Worm (Caenorhabditis elegans) whole organism, late embryonic: ENCODE measurements around the gene jnk-1.
A peak's percentile ranks its signal among the peaks of the same experiment; 100 is the strongest.

ENCODE experiments used
- C38D4.7 ChIP-seq: fragments of 200-800 bp; sonication (Bioruptor generic); optimal IDR thresholded peaks from 2 replicates; lab custom pipeline; 2018; ENCODE audit warnings: mild to moderate bottlenecking, missing genetic modification characterization, moderate library complexity, missing compliant biosample characterization
- F13H6.1 ChIP-seq: sonication (generic microtip); optimal IDR thresholded peaks from 2 replicates; lab custom pipeline; 2016; ENCODE audit warnings: missing genetic modification characterization, missing compliant biosample characterization
- K09A11.1 ChIP-seq: sonication (generic microtip); optimal IDR thresholded peaks from 2 replicates; lab custom pipeline; 2017; ENCODE audit warnings: antibody characterized with exemption, mild to moderate bottlenecking, missing genetic modification characterization, missing compliant biosample characterization; ENCODE audit not compliant: insufficient read depth
- T23F11.4 ChIP-seq: fragments of 200-800 bp; sonication (Bioruptor generic); optimal IDR thresholded peaks from 2 replicates; lab custom pipeline; 2018; ENCODE audit warnings: mild to moderate bottlenecking, missing genetic modification characterization, missing compliant biosample characterization
- ahr-1 ChIP-seq: sonication (generic microtip); optimal IDR thresholded peaks from 2 replicates; lab custom pipeline; 2016; ENCODE audit warnings: missing genetic modification characterization, missing compliant biosample characterization
- ama-1 ChIP-seq: fragments of 150-350 bp; optimal IDR thresholded peaks from 2 replicates; lab custom pipeline; 2014
- ceh-14 ChIP-seq: sonication (generic microtip); optimal IDR thresholded peaks from 2 replicates; lab custom pipeline; 2016; ENCODE audit warnings: missing genotype, missing genetic modification characterization, missing compliant biosample characterization
- ceh-18 ChIP-seq: sonication (generic microtip); optimal IDR thresholded peaks from 2 replicates; lab custom pipeline; 2016; ENCODE audit warnings: missing genetic modification characterization, missing compliant biosample characterization
- ceh-19 ChIP-seq: fragments of 200-800 bp; sonication (Bioruptor generic); optimal IDR thresholded peaks from 2 replicates; lab custom pipeline; 2018; ENCODE audit warnings: mild to moderate bottlenecking, missing genetic modification characterization, missing compliant biosample characterization
- ceh-2 ChIP-seq: sonication (generic microtip); optimal IDR thresholded peaks from 2 replicates; lab custom pipeline; 2016; ENCODE audit warnings: missing genotype, missing genetic modification characterization, missing compliant biosample characterization
- ceh-22 ChIP-seq: sonication (generic microtip); optimal IDR thresholded peaks from 2 replicates; lab custom pipeline; 2017; ENCODE audit warnings: missing biosample characterization, missing genetic modification characterization
- ceh-30 ChIP-seq: fragments of 150-350 bp; optimal IDR thresholded peaks from 2 replicates; lab custom pipeline; 2014; ENCODE audit warnings: missing biosample characterization, missing genetic modification characterization
- ceh-31 ChIP-seq: sonication (generic microtip); optimal IDR thresholded peaks from 2 replicates; lab custom pipeline; 2016; ENCODE audit warnings: missing genetic modification characterization, missing compliant biosample characterization
- ceh-45 ChIP-seq: fragments of 200-800 bp; sonication (Bioruptor generic); IDR thresholded peaks from 2 replicates; pipeline ENCODE4 v1.3.6; 2022; ENCODE audit warnings: missing genetic modification reagents, missing genetic modification characterization, missing compliant biosample characterization
- ceh-48 ChIP-seq: sonication (generic microtip); optimal IDR thresholded peaks from 2 replicates; lab custom pipeline; 2016; ENCODE audit warnings: missing genetic modification characterization, inconsistent platforms, missing compliant biosample characterization
- ceh-6 ChIP-seq: fragments of 200-800 bp; sonication (Bioruptor generic); optimal IDR thresholded peaks from 2 replicates; lab custom pipeline; 2018; ENCODE audit warnings: mild to moderate bottlenecking, missing genetic modification characterization, missing compliant biosample characterization
- ceh-9 ChIP-seq: sonication (generic microtip); optimal IDR thresholded peaks from 2 replicates; lab custom pipeline; 2016; ENCODE audit warnings: mild to moderate bottlenecking, missing genetic modification characterization, inconsistent platforms, missing compliant biosample characterization
- dve-1 ChIP-seq: sonication (generic microtip); optimal IDR thresholded peaks from 2 replicates; lab custom pipeline; 2017; ENCODE audit warnings: antibody characterized with exemption, mild to moderate bottlenecking, missing genetic modification characterization, missing compliant biosample characterization
- elt-2 ChIP-seq: sonication (generic microtip); optimal IDR thresholded peaks from 2 replicates; lab custom pipeline; 2016; ENCODE audit warnings: missing genetic modification reagents, missing genetic modification characterization, missing compliant biosample characterization
- ets-4 ChIP-seq: sonication (generic microtip); optimal IDR thresholded peaks from 2 replicates; lab custom pipeline; 2016; ENCODE audit warnings: missing genetic modification characterization, missing compliant biosample characterization
- eyg-1 ChIP-seq: sonication (generic microtip); optimal IDR thresholded peaks from 2 replicates; lab custom pipeline; 2016; ENCODE audit warnings: missing genotype, missing genetic modification characterization, missing compliant biosample characterization
- fkh-6 ChIP-seq: sonication (generic microtip); optimal IDR thresholded peaks from 2 replicates; lab custom pipeline; 2016; ENCODE audit warnings: missing genetic modification characterization, missing compliant biosample characterization
- hlh-13 ChIP-seq: fragments of 200-800 bp; sonication (Bioruptor generic); optimal IDR thresholded peaks from 2 replicates; lab custom pipeline; 2018; ENCODE audit warnings: mild to moderate bottlenecking, missing genetic modification characterization, missing compliant biosample characterization
- hlh-15 ChIP-seq: sonication (generic microtip); optimal IDR thresholded peaks from 2 replicates; lab custom pipeline; 2016; ENCODE audit warnings: missing genetic modification characterization, missing compliant biosample characterization
- madf-2 ChIP-seq: sonication (generic microtip); optimal IDR thresholded peaks from 2 replicates; lab custom pipeline; 2017; ENCODE audit warnings: missing genetic modification characterization, missing compliant biosample characterization
- nfya-1 ChIP-seq: sonication (generic microtip); optimal IDR thresholded peaks from 2 replicates; lab custom pipeline; 2017; ENCODE audit warnings: missing genetic modification characterization, mild to moderate bottlenecking, missing compliant biosample characterization, antibody characterized with exemption, moderate library complexity
- nhr-232 ChIP-seq: sonication (generic microtip); optimal IDR thresholded peaks from 2 replicates; lab custom pipeline; 2016; ENCODE audit warnings: missing genetic modification characterization, missing compliant biosample characterization
- npax-4 ChIP-seq: sonication (generic microtip); optimal IDR thresholded peaks from 2 replicates; lab custom pipeline; 2016; ENCODE audit warnings: missing genetic modification characterization, missing compliant biosample characterization
- odd-2 ChIP-seq: sonication (generic microtip); optimal IDR thresholded peaks from 2 replicates; lab custom pipeline; 2017; ENCODE audit warnings: antibody characterized with exemption, mild to moderate bottlenecking, missing genetic modification characterization, missing compliant biosample characterization
- pag-3 ChIP-seq: sonication (generic microtip); optimal IDR thresholded peaks from 2 replicates; lab custom pipeline; 2016; ENCODE audit warnings: missing compliant biosample characterization, missing genetic modification characterization, borderline replicate concordance
- pat-9 ChIP-seq: fragments of 200-800 bp; sonication (Bioruptor generic); optimal IDR thresholded peaks from 2 replicates; lab custom pipeline; 2018; ENCODE audit warnings: mild to moderate bottlenecking, missing genetic modification characterization, moderate library complexity, missing compliant biosample characterization
- pha-2 ChIP-seq: sonication (generic microtip); optimal IDR thresholded peaks from 2 replicates; lab custom pipeline; 2017; ENCODE audit warnings: mild to moderate bottlenecking, missing genetic modification characterization, missing compliant biosample characterization
- pha-4 ChIP-seq: fragments of 150-350 bp; optimal IDR thresholded peaks from 2 replicates; lab custom pipeline; 2018; ENCODE audit warnings: missing biosample characterization, missing genetic modification reagents, missing genetic modification characterization
- pros-1 ChIP-seq: fragments of 150-350 bp; optimal IDR thresholded peaks from 2 replicates; lab custom pipeline; 2014; ENCODE audit warnings: missing biosample characterization, missing genetic modification reagents, missing genetic modification characterization
- sdc-2 ChIP-seq: sonication (generic microtip); optimal IDR thresholded peaks from 2 replicates; lab custom pipeline; 2016; ENCODE audit warnings: missing genotype, missing genetic modification characterization, missing compliant biosample characterization
- syd-9 ChIP-seq: sonication (generic microtip); optimal IDR thresholded peaks from 2 replicates; lab custom pipeline; 2016; ENCODE audit warnings: mild to moderate bottlenecking, missing genetic modification characterization, moderate library complexity, missing compliant biosample characterization
- tbx-2 ChIP-seq: sonication (generic microtip); optimal IDR thresholded peaks from 2 replicates; lab custom pipeline; 2016; ENCODE audit warnings: missing genetic modification characterization, missing compliant biosample characterization
- unc-42 ChIP-seq: sonication (generic microtip); optimal IDR thresholded peaks from 2 replicates; lab custom pipeline; 2016; ENCODE audit warnings: missing genotype, missing genetic modification characterization, missing compliant biosample characterization
- unc-55 ChIP-seq: sonication (generic microtip); optimal IDR thresholded peaks from 2 replicates; lab custom pipeline; 2017; ENCODE audit warnings: missing biosample characterization, missing genetic modification reagents, missing genetic modification characterization
- unc-86 ChIP-seq: sonication (generic microtip); optimal IDR thresholded peaks from 2 replicates; lab custom pipeline; 2016; ENCODE audit warnings: missing genetic modification characterization, missing compliant biosample characterization
- ztf-16 ChIP-seq: sonication (generic microtip); optimal IDR thresholded peaks from 2 replicates; lab custom pipeline; 2017; ENCODE audit warnings: missing genetic modification characterization, missing compliant biosample characterization

jnk-1 gene

DNA sequence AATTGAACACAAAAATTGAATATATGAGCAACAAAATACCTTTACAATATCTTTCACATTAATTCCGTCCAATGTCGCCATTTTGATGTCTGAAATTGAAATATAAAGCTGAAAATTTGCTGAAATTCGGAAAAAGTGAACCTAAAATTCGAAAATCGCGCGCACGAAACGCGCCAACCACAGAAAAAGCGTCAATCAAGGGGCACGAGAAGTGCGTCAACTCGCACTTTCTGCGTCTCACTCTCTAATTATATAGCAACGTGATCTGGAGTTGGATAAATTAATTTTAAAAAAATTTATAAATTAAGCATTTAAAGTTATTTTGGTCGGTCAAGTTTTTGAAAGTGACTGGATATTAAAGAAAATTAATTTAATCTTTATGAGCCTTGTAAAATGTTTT is 38.1 kb upstream of the jnk-1 start, which contains the start of gene ruvb-2 (continued):
- TF ChIP-seq pha-2 (no peak), unc-42 (tag; lab: Kevin White, UChicago) (peak; percentile 77), pha-4 (tag; lab: Kevin White, UChicago) (no peak), ahr-1 (tag; lab: Kevin White, UChicago) (no peak), dve-1 (no peak), nhr-232 (no peak), hlh-15 (tag; lab: Kevin White, UChicago) (no peak), ceh-2 (tag; lab: Kevin White, UChicago) (no peak), hlh-13 (GFP tag; lab: Kevin White, UChicago) (no peak), fkh-6 (tag; lab: Kevin White, UChicago) (no peak)

DNA sequence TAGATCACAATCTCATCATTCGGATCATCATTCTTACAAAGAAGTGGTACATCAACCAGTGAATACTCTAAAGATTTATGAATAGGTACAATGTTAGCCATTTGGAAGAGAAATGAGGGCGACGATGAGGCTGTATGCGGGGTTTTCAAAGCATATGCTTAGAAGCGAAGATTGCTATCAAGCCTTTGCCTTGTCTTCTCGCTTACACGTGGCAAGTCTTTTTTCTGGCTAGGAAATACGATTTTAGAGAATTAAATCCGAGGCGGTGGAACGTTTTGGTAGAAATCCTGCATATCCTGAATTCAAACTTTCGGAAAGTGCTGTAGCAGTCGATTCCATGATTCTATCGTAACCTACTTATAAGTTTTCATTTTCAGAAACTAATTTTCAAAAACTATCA is 37.4 kb upstream of the jnk-1 start, which contains the start of gene T22D1.18:
Gene T22D1.18, minus strand, starts transcription at position 101 of the 400 bp plus-strand sequence.
- TF ChIP-seq sdc-2 (tag; lab: Kevin White, UChicago) = no peak
- TF ChIP-seq ceh-19 (GFP tag; lab: Kevin White, UChicago) = no peak
- no peak for TF ChIP-seq syd-9 (tag; lab: Kevin White, UChicago)

DNA sequence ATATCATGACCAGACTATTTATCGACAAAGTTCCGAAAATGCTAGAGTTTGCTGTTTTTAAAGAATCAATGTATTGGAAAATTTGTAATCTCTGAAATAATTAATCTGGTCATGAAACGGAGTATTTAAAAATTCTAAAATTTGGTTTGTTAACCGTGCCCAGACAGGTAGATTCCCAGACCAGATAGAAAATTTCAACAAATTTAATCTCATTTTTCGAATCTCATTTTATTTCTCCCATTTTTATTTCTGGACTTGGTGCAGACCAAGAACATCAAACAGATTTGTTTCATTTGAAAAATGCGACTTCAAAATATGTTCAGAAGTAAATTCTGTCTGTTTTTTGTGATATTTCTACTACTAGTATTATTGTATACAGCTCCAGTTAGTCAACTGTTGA is 34.4 kb upstream of the jnk-1 start, which contains the start of gene T22D1.1:
Gene T22D1.1, plus strand, starts transcription at position 301 of the 400 bp plus-strand sequence.
- TF ChIP-seq unc-42 (tag; lab: Kevin White, UChicago) (no peak), nhr-232 (no peak), nfya-1 (tag; lab: Kevin White, UChicago) (no peak), ceh-48 (tag; lab: Kevin White, UChicago) (no peak), ceh-31 (no peak), ceh-9 (tag; lab: Kevin White, UChicago) (no peak), ceh-14 (no peak), pros-1 (tag; lab: Kevin White, UChicago) (no peak), F13H6.1 (tag; lab: Kevin White, UChicago) (no peak), sdc-2 (tag; lab: Kevin White, UChicago) (no peak), tbx-2 (tag; lab: Kevin White, UChicago) (no peak), unc-86 (tag; lab: Kevin White, UChicago) (no peak), unc-55 (GFP tag; lab: Kevin White, UChicago) (no peak)

DNA sequence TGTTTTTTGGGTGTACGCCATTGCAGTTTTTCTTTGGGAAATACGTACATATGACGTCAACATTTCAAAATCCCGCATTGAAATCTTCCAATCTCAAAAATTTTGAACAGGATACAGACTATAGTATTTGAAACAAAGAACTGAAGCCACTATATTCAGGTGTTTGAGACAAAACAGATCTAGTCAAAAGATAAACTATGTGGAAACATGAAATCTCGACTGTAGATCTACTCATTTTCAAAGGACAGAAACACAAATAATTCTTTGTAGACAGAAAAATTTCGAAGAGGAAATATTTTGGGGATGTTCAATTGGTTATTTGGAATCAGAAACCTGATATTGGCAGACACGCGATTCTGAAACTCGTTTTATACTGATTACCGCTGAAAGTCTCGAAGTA is 31.9 kb upstream of the jnk-1 start:
- TF ChIP-seq syd-9 (tag; lab: Kevin White, UChicago) = no peak
- TF ChIP-seq ceh-45 (GFP tag; lab: Robert Waterston, UW) = no peak
- TF ChIP-seq hlh-15 (tag; lab: Kevin White, UChicago) = no peak
- TF ChIP-seq unc-42 (tag; lab: Kevin White, UChicago) = no peak
- TF ChIP-seq nfya-1 (tag; lab: Kevin White, UChicago) = no peak
- TF ChIP-seq ets-4 (tag; lab: Kevin White, UChicago) = no peak
- no peak for TF ChIP-seq K09A11.1 (tag; lab: Kevin White, UChicago)

DNA sequence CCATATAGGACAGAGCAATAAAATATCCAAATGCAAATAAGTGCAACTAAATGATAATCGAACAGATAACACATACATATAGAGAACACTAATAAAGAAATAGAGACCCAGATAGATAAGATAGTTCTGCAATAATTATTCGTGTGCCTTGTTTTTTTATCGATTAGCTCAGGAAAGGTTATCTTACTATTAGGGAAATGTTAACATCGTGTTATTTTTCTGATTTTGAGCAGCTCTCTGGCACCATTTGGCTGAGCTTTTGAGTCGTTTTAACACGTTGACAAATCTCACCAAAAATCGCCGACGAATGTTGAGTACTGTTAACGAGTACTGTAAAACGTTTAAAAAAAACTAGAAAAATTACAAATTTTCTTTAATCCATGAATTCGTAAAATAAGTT is 29.0 kb upstream of the jnk-1 start, which contains the start of gene cest-6:
Gene cest-6, minus strand, starts transcription at position 101 of the 400 bp plus-strand sequence.
- TF ChIP-seq ceh-30 (tag; lab: Kevin White, UChicago) (no peak), elt-2 (tag; lab: Kevin White, UChicago) (peak; percentile 48)
- TF ChIP-seq, all 69 proteins: peak for 1

DNA sequence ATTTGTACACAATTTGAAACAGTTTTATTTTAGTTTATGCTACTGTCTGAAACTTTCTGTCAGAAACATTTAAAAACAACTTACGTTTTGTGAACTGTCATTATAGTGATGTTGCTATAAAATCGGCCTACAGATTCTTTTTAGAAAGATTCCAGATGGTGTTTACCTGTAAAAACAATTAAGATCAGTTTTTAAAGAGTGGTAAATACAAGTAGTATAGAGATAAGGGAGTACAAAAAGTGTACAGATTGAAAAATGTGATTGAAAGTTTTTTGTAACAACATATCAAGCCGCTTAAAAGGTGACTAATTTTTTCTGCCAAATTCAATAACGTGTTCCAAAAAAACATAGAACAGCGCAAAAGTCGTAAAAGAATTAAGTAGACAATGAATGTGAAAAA is 19.9 kb upstream of the jnk-1 start, which contains the start of gene npr-12:
Gene npr-12, minus strand, starts transcription at position 101 of the 400 bp plus-strand sequence.
- no peak for TF ChIP-seq ceh-30 (tag; lab: Kevin White, UChicago)
- TF ChIP-seq ceh-22 = no peak
- TF ChIP-seq madf-2 (tag; lab: Kevin White, UChicago) = no peak
- no peak for TF ChIP-seq hlh-13 (GFP tag; lab: Kevin White, UChicago)
- TF ChIP-seq C38D4.7 (GFP tag; lab: Kevin White, UChicago) = no peak
- no peak for TF ChIP-seq pat-9 (tag; lab: Kevin White, UChicago)
- TF ChIP-seq npax-4 = no peak
- no peak for TF ChIP-seq pag-3 (tag; lab: Kevin White, UChicago)
- TF ChIP-seq T23F11.4 (GFP tag; lab: Kevin White, UChicago) = no peak
- TF ChIP-seq nfya-1 (tag; lab: Kevin White, UChicago) = no peak
- TF ChIP-seq odd-2 (tag; lab: Kevin White, UChicago) = no peak
- no peak for TF ChIP-seq fkh-6 (tag; lab: Kevin White, UChicago)
- TF ChIP-seq ama-1 (lab: Kevin White, UChicago) = no peak
- no peak for TF ChIP-seq ztf-16 (tag; lab: Kevin White, UChicago)
- no peak for TF ChIP-seq eyg-1 (tag; lab: Kevin White, UChicago)
- no peak for TF ChIP-seq ceh-18 (tag; lab: Kevin White, UChicago)
- TF ChIP-seq unc-86 (tag; lab: Kevin White, UChicago) = no peak
- TF ChIP-seq ceh-6 (GFP tag; lab: Kevin White, UChicago) = no peak
- TF ChIP-seq, all 69 proteins: peak for 0
